Fruit fly (Drosophila melanogaster): ENCODE data around the gene Cpr64Aa.

The Cpr64Aa gene

DNA sequence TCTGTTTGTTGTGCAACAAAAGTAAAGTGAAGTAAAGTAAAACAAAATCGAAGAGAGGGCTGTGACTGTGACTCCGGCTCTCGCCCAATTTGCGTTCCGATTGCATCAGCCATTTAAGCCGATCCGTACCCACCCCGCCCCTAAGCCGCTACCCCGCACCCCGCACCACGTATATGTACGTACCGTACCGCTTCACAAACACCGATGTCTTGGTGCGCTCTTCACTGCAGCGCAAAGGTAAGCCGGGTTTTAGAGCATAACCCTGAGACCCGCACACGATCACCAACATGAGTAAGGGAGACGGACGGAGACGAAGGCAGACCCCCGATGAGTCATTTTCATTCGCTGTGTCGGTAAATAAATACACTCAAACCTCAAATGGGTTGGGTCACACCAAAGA lies 23.2 kb upstream of the Cpr64Aa start (continued):
- TF ChIP-seq NC2α (GFP tag; optimal IDR thresholded peaks at IDR 0.05), result no peak
- no peak for TF ChIP-seq CG15601 (tag; optimal IDR thresholded peaks at IDR 0.05)
- TF ChIP-seq chinmo (GFP tag; IDR thresholded peaks at IDR 0.05; ENCODE audit: partially characterized antibody), result peak; percentile 72; the same call in 1 of the 4 replicates
- peak; percentile 8 for TF ChIP-seq CG12769 (tag; optimal IDR thresholded peaks at IDR 0.05)
- no peak for TF ChIP-seq CG2116 (GFP tag; optimal IDR thresholded peaks at IDR 0.05)
- TF ChIP-seq Oaz (GFP tag; IDR thresholded peaks at IDR 0.05), result no peak
- no peak for TF ChIP-seq NFAT (GFP tag; IDR thresholded peaks at IDR 0.05)
- peak in 1 of 2 experiments; percentile 76 for TF ChIP-seq Hr78 (GFP tag; optimal IDR thresholded peaks at IDR 0.05)
- no peak for TF ChIP-seq CG12744 (GFP tag; optimal IDR thresholded peaks at IDR 0.05)
- TF ChIP-seq Poxn (GFP tag; IDR thresholded peaks at IDR 0.05), result no peak
- no peak for TF ChIP-seq CG8478 (optimal IDR thresholded peaks at IDR 0.05)
- no peak for TF ChIP-seq CG15073 (GFP tag; optimal IDR thresholded peaks at IDR 0.05)
- no peak for TF ChIP-seq CG1792 (GFP tag; optimal IDR thresholded peaks at IDR 0.05)
- TF ChIP-seq ttk (GFP tag; IDR thresholded peaks at IDR 0.05), result peak; percentile 17; the same call in 1 of the 2 replicates
- TF ChIP-seq oc (tag; optimal IDR thresholded peaks at IDR 0.05), result peak; percentile 98
- no peak for TF ChIP-seq CG18764 (GFP tag; optimal IDR thresholded peaks at IDR 0.05)
- TF ChIP-seq tgo (GFP tag; IDR thresholded peaks at IDR 0.05), result no peak
- no peak for TF ChIP-seq Sry-β (GFP tag; optimal IDR thresholded peaks at IDR 0.05)
- no peak for TF ChIP-seq CG1647 (GFP tag; optimal IDR thresholded peaks at IDR 0.05)
- TF ChIP-seq CG8388 (GFP tag; optimal IDR thresholded peaks at IDR 0.05), result no peak
- peak; percentile 94 for TF ChIP-seq pros (GFP tag; optimal IDR thresholded peaks at IDR 0.05)
- TF ChIP-seq Xrp1 (GFP tag; IDR thresholded peaks at IDR 0.05), result peak; percentile 42; the same call in 1 of the 2 replicates
- peak; percentile 97 for TF ChIP-seq crol (GFP tag; IDR thresholded peaks at IDR 0.05)
- no peak for TF ChIP-seq Nf-YA (GFP tag; IDR thresholded peaks at IDR 0.05)
- no peak for TF ChIP-seq ken (GFP tag; IDR thresholded peaks at IDR 0.05)
- TF ChIP-seq zf30C (GFP tag; optimal IDR thresholded peaks at IDR 0.05), result peak; percentile 39
- 0 out of 2 replicates have a peak, but pooled peaks have one; percentile 18 for TF ChIP-seq chm (GFP tag; IDR thresholded peaks at IDR 0.05)
- TF ChIP-seq CG2199 (GFP tag; IDR thresholded peaks at IDR 0.05), result peak; percentile 61; the same call in 1 of the 3 replicates
- TF ChIP-seq Eip74EF (GFP tag; optimal IDR thresholded peaks at IDR 0.05), result no peak
- peak; percentile 56 for TF ChIP-seq gcm (GFP tag; optimal IDR thresholded peaks at IDR 0.05)
- TF ChIP-seq ara (GFP tag; IDR thresholded peaks at IDR 0.05), result no peak
- peak; percentile 24 for TF ChIP-seq grn (GFP tag; optimal IDR thresholded peaks at IDR 0.05)
- TF ChIP-seq chn (GFP tag; optimal IDR thresholded peaks at IDR 0.05), result no peak
- TF ChIP-seq CG7271 (tag; optimal IDR thresholded peaks at IDR 0.05), result no peak
- no peak for TF ChIP-seq Fer1 (GFP tag; optimal IDR thresholded peaks at IDR 0.05)
- TF ChIP-seq CG11696 (GFP tag; IDR thresholded peaks at IDR 0.05), result no peak
- no peak for TF ChIP-seq CG14050 (GFP tag; IDR thresholded peaks at IDR 0.05)
- no peak for TF ChIP-seq salm (tag; optimal IDR thresholded peaks at IDR 0.05)
- TF ChIP-seq grau (tag; optimal IDR thresholded peaks at IDR 0.05), result no peak
- TF ChIP-seq vvl (GFP tag; IDR thresholded peaks at IDR 0.05), result peak; percentile 53; the same call in 1 of the 2 replicates
- no peak for TF ChIP-seq Myb (GFP tag; optimal IDR thresholded peaks at IDR 0.05)
- no peak for TF ChIP-seq Blimp-1 (GFP tag; optimal IDR thresholded peaks at IDR 0.05)
- TF ChIP-seq CG10543 (GFP tag; optimal IDR thresholded peaks at IDR 0.05), result peak; percentile 11
- TF ChIP-seq CG7928 (GFP tag; optimal IDR thresholded peaks at IDR 0.05), result no peak

Data from whole organism, embryonic.